Worm (Caenorhabditis elegans) whole organism, young adult: Measurements from ENCODE around the gene str-221.

ENCODE experiments used
- F49E8.2 ChIP-seq: sonication (generic microtip); optimal IDR thresholded peaks from 3 replicates; lab custom pipeline; 2017; ENCODE audit warnings: missing genetic modification characterization, mild to moderate bottlenecking, missing compliant biosample characterization, antibody characterized with exemption, moderate library complexity; ENCODE audit not compliant: insufficient read depth
- Y95B8A.8 ChIP-seq: fragments of 200-800 bp; sonication (Bioruptor generic); IDR thresholded peaks from 2 replicates; pipeline ENCODE4 v1.3.6; 2022; ENCODE audit warnings: missing genetic modification reagents, missing genetic modification characterization, missing compliant biosample characterization
- ZK185.1 ChIP-seq: sonication (generic microtip); optimal IDR thresholded peaks from 2 replicates; lab custom pipeline; 2016; ENCODE audit warnings: mild to moderate bottlenecking, missing genetic modification characterization, missing compliant biosample characterization; ENCODE audit not compliant: poor library complexity, severe bottlenecking
- dox-1 ChIP-seq: fragments of 200-800 bp; sonication (Bioruptor generic); IDR thresholded peaks from 2 replicates; pipeline ENCODE4 v1.3.6; 2022; ENCODE audit warnings: missing genetic modification reagents, missing genetic modification characterization, missing compliant biosample characterization
- hsf-1 ChIP-seq: fragments of 200-800 bp; sonication (Bioruptor generic); IDR thresholded peaks from 2 replicates; pipeline ENCODE4 v1.3.6; 2022; ENCODE audit warnings: missing genetic modification reagents, missing genetic modification characterization, missing compliant biosample characterization
- lin-26 ChIP-seq: fragments of 200-800 bp; sonication (Bioruptor generic); IDR thresholded peaks from 2 replicates; pipeline ENCODE4 v1.3.6; 2022; ENCODE audit warnings: missing genetic modification reagents, missing genetic modification characterization, missing compliant biosample characterization
- mel-28 ChIP-seq: sonication (generic microtip); optimal IDR thresholded peaks from 2 replicates; lab custom pipeline; 2016; ENCODE audit warnings: borderline replicate concordance, mild to moderate bottlenecking, missing genetic modification characterization, missing compliant biosample characterization
- nfyb-1 ChIP-seq: fragments of 200-800 bp; sonication (Bioruptor generic); IDR thresholded peaks from 2 replicates; pipeline ENCODE4 v1.3.6; 2022; ENCODE audit warnings: missing genetic modification reagents, missing genetic modification characterization, missing compliant biosample characterization
- unc-130 ChIP-seq: sonication (generic microtip); optimal IDR thresholded peaks from 2 replicates; lab custom pipeline; 2016; ENCODE audit warnings: missing genetic modification reagents, missing genetic modification characterization, missing compliant biosample characterization
- ztf-6 ChIP-seq: fragments of 200-800 bp; sonication (Bioruptor generic); IDR thresholded peaks from 2 replicates; pipeline ENCODE4 v1.3.6; 2022; ENCODE audit warnings: missing genetic modification reagents, missing genetic modification characterization, missing compliant biosample characterization

str-221 gene

ce11 chrV:1685328-1685727, 45.2 kb downstream of the str-221 start, which contains the start of gene srh-5:
Gene srh-5, plus strand, starts transcription at chrV:1685628.
- TF ChIP-seq ZK185.1 (no peak), unc-130 (GFP tag; lab: Kevin White, UChicago) (no peak), ztf-6 (GFP tag; lab: Robert Waterston, UW) (no peak), Y95B8A.8 (GFP tag; lab: Robert Waterston, UW) (no peak), nfyb-1 (no peak), dox-1 (GFP tag; lab: Robert Waterston, UW) (no peak), lin-26 (no peak), hsf-1 (GFP tag; lab: Robert Waterston, UW) (no peak), mel-28 (tag; lab: Kevin White, UChicago) (no peak), F49E8.2 (tag; lab: Kevin White, UChicago) (no peak)
